Worm (Caenorhabditis elegans): ENCODE measurements around the gene ceh-81.
"Not testable (repeated sequence)": the region's sequence is repeated elsewhere in the genome, so short reads cannot be mapped to it uniquely, and the experiment has no call there.

The ceh-81 gene

ce11 chrII:1761564-1761963 is 31.4 kb downstream of the ceh-81 start, which contains the start of gene F36H5.4:
TSS of gene F36H5.4 (plus strand) at chrII:1761864.
- no peak for TF ChIP-seq nhr-71 (tag; optimal IDR thresholded peaks at IDR 0.05)
- no peak for TF ChIP-seq nhr-90 (tag; optimal IDR thresholded peaks at IDR 0.05; ENCODE audit: poor library complexity)
- no peak for TF ChIP-seq blmp-1 (tag; optimal IDR thresholded peaks at IDR 0.05)
- no peak for TF ChIP-seq fos-1 (tag; optimal IDR thresholded peaks at IDR 0.05)
- TF ChIP-seq nhr-85 (tag) = no peak
- TF ChIP-seq nhr-47 (tag; optimal IDR thresholded peaks at IDR 0.05) = no peak
- no peak for TF ChIP-seq alr-1 (tag; optimal IDR thresholded peaks at IDR 0.05; ENCODE audit: borderline replicate concordance)
- TF ChIP-seq isw-1 (GFP tag; IDR thresholded peaks at IDR 0.05) = no peak
- TF ChIP-seq sptf-1 (tag; optimal IDR thresholded peaks at IDR 0.05) = no peak
- TF ChIP-seq sup-37 (GFP tag; optimal IDR thresholded peaks at IDR 0.05) = no peak
- TF ChIP-seq lin-39 (tag; optimal IDR thresholded peaks at IDR 0.05) = no peak
- no peak for TF ChIP-seq jun-1 (tag; optimal IDR thresholded peaks at IDR 0.05)
- TF ChIP-seq irx-1 (tag; optimal IDR thresholded peaks at IDR 0.05) = no peak
- TF ChIP-seq tbx-2 (tag; optimal IDR thresholded peaks at IDR 0.05) = no peak
- TF ChIP-seq ceh-63 (GFP tag; optimal IDR thresholded peaks at IDR 0.05) = no peak
- no peak for TF ChIP-seq aly-2 (tag; optimal IDR thresholded peaks at IDR 0.05)
- TF ChIP-seq dsc-1 (tag; optimal IDR thresholded peaks at IDR 0.05) = no peak
- TF ChIP-seq ets-5 (GFP tag; IDR thresholded peaks at IDR 0.05) = no peak
- TF ChIP-seq dpl-1 (GFP tag; optimal IDR thresholded peaks at IDR 0.05) = no peak

- no peak for TF ChIP-seq nhr-76 (tag; optimal IDR thresholded peaks at IDR 0.05)
- no peak for TF ChIP-seq nhr-20 (tag; optimal IDR thresholded peaks at IDR 0.05)
- TF ChIP-seq irx-1 (tag; optimal IDR thresholded peaks at IDR 0.05) = no peak
- no peak for TF ChIP-seq nhr-77 (tag; optimal IDR thresholded peaks at IDR 0.05)
- TF ChIP-seq fos-1 (tag; optimal IDR thresholded peaks at IDR 0.05) = no peak
- TF ChIP-seq lin-35 (GFP tag; optimal IDR thresholded peaks at IDR 0.05) = no peak
- no peak for TF ChIP-seq lin-15B (tag; optimal IDR thresholded peaks at IDR 0.05)
- no peak for TF ChIP-seq unc-62 (GFP tag; optimal IDR thresholded peaks at IDR 0.05)
- no peak for TF ChIP-seq nhr-11 (tag; optimal IDR thresholded peaks at IDR 0.05)
- TF ChIP-seq tlp-1 (tag; optimal IDR thresholded peaks at IDR 0.05) = no peak
- no peak for TF ChIP-seq isw-1 (GFP tag; IDR thresholded peaks at IDR 0.05)
- TF ChIP-seq snpc-4 (tag; optimal IDR thresholded peaks at IDR 0.05) = no peak
These were observed 32.9 kb downstream of the ceh-81 start, which contains the start of gene math-28 for ce11 chrII:1763072-1763471. TSS of gene math-28 (plus strand) at chrII:1763372.

- TF ChIP-seq F16B12.6 (tag; optimal IDR thresholded peaks at IDR 0.05) (no peak), efl-3 (GFP tag; optimal IDR thresholded peaks at IDR 0.05) (no peak), tbx-2 (tag; optimal IDR thresholded peaks at IDR 0.05) (no peak), pqm-1 (tag; optimal IDR thresholded peaks at IDR 0.05) (no peak), C04F5.9 (tag; optimal IDR thresholded peaks at IDR 0.05) (no peak), aha-1 (tag; optimal IDR thresholded peaks at IDR 0.05) (no peak), ets-5 (GFP tag; IDR thresholded peaks at IDR 0.05) (no peak), unc-86 (tag; optimal IDR thresholded peaks at IDR 0.05) (no peak), egl-13 (tag; optimal IDR thresholded peaks at IDR 0.05) (no peak), nhr-71 (tag; optimal IDR thresholded peaks at IDR 0.05) (no peak), skn-1 (tag; optimal IDR thresholded peaks at IDR 0.05) (no peak), aly-2 (tag; optimal IDR thresholded peaks at IDR 0.05) (no peak)
These were observed 36.5 kb downstream of the ceh-81 start for ce11 chrII:1766715-1767114.

ce11 chrII:1767458-1767857 is 37.3 kb downstream of the ceh-81 start:
- TF ChIP-seq lin-35 (GFP tag; optimal IDR thresholded peaks at IDR 0.05) (peak in 1 of 2 experiments; percentile 10), efl-1 (GFP tag; optimal IDR thresholded peaks at IDR 0.05 in 1 of 2) (peak in 1 of 2 experiments; percentile 43), elt-2 (tag; optimal IDR thresholded peaks at IDR 0.05) (peak; percentile 28)
- TF ChIP-seq efl-1 (optimal IDR thresholded peaks at IDR 0.05) = not testable (repeated sequence)

Data from whole organism, L1 larva.